Fruit fly (Drosophila melanogaster) whole organism, embryonic: Measurements from ENCODE around the gene CG32647.
A peak's percentile ranks its signal among the peaks of the same experiment; 100 is the strongest.

Source experiments
- Adf1 ChIP-seq: fragments of 200-800 bp; sonication (Bioruptor generic); IDR thresholded peaks from 2 replicates; pipeline ENCODE4 v1.3.6; 2022; ENCODE audit warnings: missing biosample characterization, missing genetic modification characterization
- Atf3 ChIP-seq: fragments of 200-800 bp; sonication (Bioruptor generic); optimal IDR thresholded peaks from 3 replicates; lab custom pipeline; 2016; ENCODE audit warnings: missing biosample characterization, missing genetic modification characterization
- CG11695 ChIP-seq: fragments of 200-800 bp; sonication (Bioruptor generic); IDR thresholded peaks from 3 replicates; pipeline ENCODE4 v1.3.6; 2022; ENCODE audit warnings: missing biosample characterization, missing genetic modification characterization
- CG13296 ChIP-seq: fragments of 200-800 bp; sonication (Bioruptor generic); optimal IDR thresholded peaks from 3 replicates; lab custom pipeline; 2018; ENCODE audit warnings: missing biosample characterization, mild to moderate bottlenecking, missing genetic modification characterization
- CG13624 ChIP-seq: fragments of 200-800 bp; sonication (Bioruptor generic); optimal IDR thresholded peaks from 2 replicates; lab custom pipeline; 2016; ENCODE audit warnings: missing biosample characterization, missing genetic modification characterization
- CG15514 ChIP-seq: fragments of 200-800 bp; sonication (Bioruptor generic); optimal IDR thresholded peaks from 3 replicates; lab custom pipeline; 2017; ENCODE audit warnings: missing biosample characterization, missing genetic modification characterization, mild to moderate bottlenecking, moderate library complexity, missing genetic modification reagents
- CG1647 ChIP-seq: fragments of 200-800 bp; sonication (Bioruptor generic); optimal IDR thresholded peaks from 3 replicates; lab custom pipeline; 2016; ENCODE audit warnings: missing biosample characterization, missing genetic modification characterization
- CG17385 ChIP-seq: fragments of 200-800 bp; sonication (Bioruptor generic); optimal IDR thresholded peaks from 3 replicates; lab custom pipeline; 2018; ENCODE audit warnings: missing biosample characterization, mild to moderate bottlenecking, missing genetic modification characterization
- CG1792 ChIP-seq: fragments of 200-800 bp; sonication (Bioruptor generic); optimal IDR thresholded peaks from 2 replicates; lab custom pipeline; 2016; ENCODE audit warnings: missing biosample characterization, missing genetic modification characterization
- CG18262 ChIP-seq: fragments of 200-800 bp; optimal IDR thresholded peaks from 3 replicates; lab custom pipeline; 2019; ENCODE audit warnings: missing biosample characterization, mild to moderate bottlenecking, missing genetic modification characterization, moderate library complexity
- CG18599 ChIP-seq: fragments of 200-800 bp; sonication (Bioruptor generic); optimal IDR thresholded peaks from 3 replicates; lab custom pipeline; 2017; ENCODE audit warnings: missing biosample characterization, missing genetic modification characterization, mild to moderate bottlenecking, moderate library complexity, missing genetic modification reagents
- CG2120 ChIP-seq: fragments of 200-800 bp; sonication (Bioruptor generic); optimal IDR thresholded peaks from 3 replicates; lab custom pipeline; 2016; ENCODE audit warnings: missing biosample characterization, missing genetic modification characterization
- CG3163 ChIP-seq: fragments of 200-800 bp; sonication (Bioruptor generic); optimal IDR thresholded peaks from 3 replicates; lab custom pipeline; 2016; ENCODE audit warnings: missing biosample characterization, missing genetic modification characterization
- CG32767 ChIP-seq: fragments of 200-800 bp; sonication (Bioruptor generic); IDR thresholded peaks from 2 replicates; pipeline ENCODE4 v1.3.6; 2022; ENCODE audit warnings: missing biosample characterization, missing genetic modification characterization
- CG3847 ChIP-seq: fragments of 200-800 bp; sonication (Bioruptor generic); IDR thresholded peaks from 2 replicates; pipeline ENCODE4 v1.3.6; 2022; ENCODE audit warnings: missing biosample characterization, missing genetic modification characterization
- CG42726 ChIP-seq: fragments of 200-800 bp; sonication (Bioruptor generic); IDR thresholded peaks from 2 replicates; pipeline ENCODE4 v1.3.6; 2022; ENCODE audit warnings: missing biosample characterization, missing genetic modification characterization; ENCODE audit not compliant: partially characterized antibody
- CG6175 ChIP-seq: fragments of 200-800 bp; sonication (Bioruptor generic); IDR thresholded peaks from 3 replicates; pipeline ENCODE4 v1.3.6; 2022; ENCODE audit warnings: missing biosample characterization, missing genetic modification characterization
- CG7987 ChIP-seq: fragments of 200-800 bp; sonication (Bioruptor generic); optimal IDR thresholded peaks from 2 replicates; lab custom pipeline; 2018; ENCODE audit warnings: missing biosample characterization, mild to moderate bottlenecking, missing genetic modification characterization, moderate library complexity
- CG9215 ChIP-seq: fragments of 200-800 bp; sonication (Bioruptor generic); IDR thresholded peaks from 2 replicates; pipeline ENCODE4 v1.3.6; 2022; ENCODE audit warnings: missing biosample characterization, missing genetic modification characterization
- CG9876 ChIP-seq: fragments of 200-800 bp; sonication (Bioruptor generic); optimal IDR thresholded peaks from 2 replicates; lab custom pipeline; 2016; ENCODE audit warnings: missing biosample characterization, missing genetic modification characterization
- CTCF ChIP-seq: fragments of 200-800 bp; sonication (Bioruptor generic); optimal IDR thresholded peaks from 2 replicates; lab custom pipeline; 2017; ENCODE audit warnings: missing biosample characterization, mild to moderate bottlenecking, missing genetic modification characterization, moderate library complexity
- Chrac-16 ChIP-seq: fragments of 200-800 bp; sonication (Bioruptor generic); optimal IDR thresholded peaks from 3 replicates; lab custom pipeline; 2016; ENCODE audit warnings: missing biosample characterization, missing genetic modification characterization
- Doc3 ChIP-seq: fragments of 200-800 bp; sonication (Bioruptor generic); IDR thresholded peaks from 3 replicates; pipeline ENCODE4 v1.3.6; 2022; ENCODE audit warnings: missing biosample characterization, missing genetic modification characterization; ENCODE audit not compliant: partially characterized antibody
- Dref ChIP-seq: fragments of 200-800 bp; sonication (Bioruptor generic); IDR thresholded peaks from 2 replicates; pipeline ENCODE4 v1.3.6; 2022; ENCODE audit warnings: missing biosample characterization, missing genetic modification characterization
- Eip74EF ChIP-seq, 2 experiments: fragments of 200-800 bp in 1 of 2; fragments of >200 bp in 1 of 2; sonication (Bioruptor generic) in 1 of 2; optimal IDR thresholded peaks; 2 replicates each; lab custom pipeline; 2017 to 2019; ENCODE audit warnings: missing biosample characterization in 2 of 2, missing genetic modification characterization in 2 of 2, mild to moderate bottlenecking in 1 of 2, moderate library complexity in 1 of 2
- Hr3 ChIP-seq: fragments of 200-800 bp; sonication (Bioruptor generic); optimal IDR thresholded peaks from 3 replicates; lab custom pipeline; 2016; ENCODE audit warnings: missing biosample characterization, missing genetic modification characterization
- MTF-1 ChIP-seq: fragments of 200-800 bp; sonication (Bioruptor generic); optimal IDR thresholded peaks from 2 replicates; lab custom pipeline; 2018; ENCODE audit warnings: missing biosample characterization, mild to moderate bottlenecking, missing genetic modification characterization, borderline replicate concordance
- Myb ChIP-seq: fragments of 200-800 bp; sonication (Bioruptor generic); optimal IDR thresholded peaks from 2 replicates; lab custom pipeline; 2016; ENCODE audit warnings: missing biosample characterization, missing genetic modification characterization
- Sox102F ChIP-seq: fragments of 200-800 bp; sonication (Bioruptor generic); optimal IDR thresholded peaks from 2 replicates; lab custom pipeline; 2018; ENCODE audit warnings: missing biosample characterization, mild to moderate bottlenecking, missing genetic modification characterization, moderate library complexity
- Spps ChIP-seq: fragments of 200-800 bp; sonication (Bioruptor generic); optimal IDR thresholded peaks from 2 replicates; lab custom pipeline; 2018; ENCODE audit warnings: missing biosample characterization, mild to moderate bottlenecking, missing genetic modification characterization
- Usf ChIP-seq: fragments of 200-800 bp; sonication (Bioruptor generic); optimal IDR thresholded peaks from 2 replicates; lab custom pipeline; 2017; ENCODE audit warnings: missing genotype, missing biosample characterization, missing genetic modification characterization
- al ChIP-seq: fragments of 200-800 bp; sonication (Bioruptor generic); IDR thresholded peaks from 2 replicates; pipeline ENCODE4 v1.3.6; 2022; ENCODE audit warnings: missing biosample characterization, missing genetic modification characterization
- ash1 ChIP-seq: fragments of 200-800 bp; sonication (Bioruptor generic); optimal IDR thresholded peaks from 2 replicates; lab custom pipeline; 2018; ENCODE audit warnings: missing biosample characterization, mild to moderate bottlenecking, missing genetic modification characterization
- az2 ChIP-seq: fragments of 200-800 bp; sonication (Bioruptor generic); optimal IDR thresholded peaks from 3 replicates; lab custom pipeline; 2016; ENCODE audit warnings: missing biosample characterization, missing genetic modification characterization
- bsh ChIP-seq, 2 experiments: fragments of 200-800 bp; sonication (Bioruptor generic); optimal IDR thresholded peaks; 2 replicates each; lab custom pipeline; 2017 to 2018; ENCODE audit warnings: mild to moderate bottlenecking in 2 of 2, missing biosample characterization in 2 of 2, missing genetic modification characterization in 2 of 2, moderate library complexity in 1 of 2
- ci ChIP-seq: fragments of 200-800 bp; sonication (Bioruptor generic); IDR thresholded peaks from 3 replicates; pipeline ENCODE4 v1.3.6; 2022; ENCODE audit warnings: missing biosample characterization, missing genetic modification characterization
- crc ChIP-seq: fragments of 200-800 bp; sonication (Bioruptor generic); optimal IDR thresholded peaks from 2 replicates; lab custom pipeline; 2016; ENCODE audit warnings: missing biosample characterization, missing genetic modification characterization
- crol ChIP-seq: fragments of 200-800 bp; sonication (Bioruptor generic); IDR thresholded peaks from 2 replicates; pipeline ENCODE4 v1.3.6; 2022; ENCODE audit warnings: missing biosample characterization, missing genetic modification characterization
- ems ChIP-seq: fragments of 200-800 bp; sonication (Bioruptor generic); optimal IDR thresholded peaks from 3 replicates; lab custom pipeline; 2016; ENCODE audit warnings: missing biosample characterization, missing genetic modification characterization
- fd3F ChIP-seq: fragments of 200-800 bp; sonication (Bioruptor generic); optimal IDR thresholded peaks from 2 replicates; lab custom pipeline; 2018; ENCODE audit warnings: missing biosample characterization, mild to moderate bottlenecking, missing genetic modification characterization, moderate library complexity
- ftz-f1 ChIP-seq: fragments of 200-800 bp; sonication (Bioruptor generic); optimal IDR thresholded peaks from 2 replicates; lab custom pipeline; 2016; ENCODE audit warnings: missing biosample characterization, missing genetic modification characterization
- gfzf ChIP-seq: fragments of 200-800 bp; sonication (Bioruptor generic); optimal IDR thresholded peaks from 2 replicates; lab custom pipeline; 2016; ENCODE audit warnings: missing biosample characterization, mild to moderate bottlenecking, missing genetic modification characterization, moderate library complexity
- inv ChIP-seq: fragments of 200-800 bp; sonication (Bioruptor generic); IDR thresholded peaks from 2 replicates; pipeline ENCODE4 v1.3.6; 2022; ENCODE audit warnings: missing biosample characterization, missing genetic modification characterization; ENCODE audit not compliant: partially characterized antibody
- luna ChIP-seq: fragments of 200-800 bp; sonication (Bioruptor generic); optimal IDR thresholded peaks from 2 replicates; lab custom pipeline; 2016; ENCODE audit warnings: missing biosample characterization, missing genetic modification characterization
- maf-S ChIP-seq: fragments of 200-800 bp; sonication (Bioruptor generic); optimal IDR thresholded peaks from 2 replicates; lab custom pipeline; 2016; ENCODE audit warnings: missing biosample characterization, missing genetic modification characterization
- mld ChIP-seq: fragments of 200-800 bp; sonication (Bioruptor generic); IDR thresholded peaks from 3 replicates; pipeline ENCODE4 v1.3.6; 2022; ENCODE audit warnings: missing biosample characterization, missing genetic modification characterization; ENCODE audit not compliant: partially characterized antibody
- nom ChIP-seq: fragments of 200-800 bp; sonication (Bioruptor generic); optimal IDR thresholded peaks from 2 replicates; lab custom pipeline; 2017; ENCODE audit warnings: missing biosample characterization, missing genetic modification characterization, mild to moderate bottlenecking, moderate library complexity, missing genetic modification reagents
- sqz ChIP-seq: fragments of 200-800 bp; sonication (Bioruptor generic); optimal IDR thresholded peaks from 3 replicates; lab custom pipeline; 2018; ENCODE audit warnings: missing biosample characterization, mild to moderate bottlenecking, missing genetic modification characterization
- vfl ChIP-seq: fragments of 200-800 bp; sonication (Bioruptor generic); optimal IDR thresholded peaks from 2 replicates; lab custom pipeline; 2016; ENCODE audit warnings: missing biosample characterization, missing genetic modification characterization
- vvl ChIP-seq: fragments of 200-800 bp; sonication (Bioruptor generic); IDR thresholded peaks from 2 replicates; pipeline ENCODE4 v1.3.6; 2022; ENCODE audit warnings: missing biosample characterization, missing genetic modification characterization

CG32647 gene

dm6 chrX:12757075-12757474, 27.7 kb downstream of the CG32647 start:
- no peak for TF ChIP-seq CG1647
- TF ChIP-seq CTCF (GFP tag; lab: Kevin White, UChicago): peak; percentile 20
- peak; percentile 29 for TF ChIP-seq sqz (GFP tag; lab: Kevin White, UChicago)
- TF ChIP-seq nom (GFP tag; lab: Kevin White, UChicago): peak; percentile 44
- TF ChIP-seq Myb: peak; percentile 24

dm6 chrX:12756374-12756721, 28.4 kb downstream of the CG32647 start:
- TF ChIP-seq MTF-1 (GFP tag; lab: Kevin White, UChicago): no peak
- TF ChIP-seq CG15514 (GFP tag; lab: Kevin White, UChicago): no peak
- 0 out of 2 replicates have a peak, but pooled peaks have one; percentile 34 for TF ChIP-seq CG42726
- TF ChIP-seq CG2120 (GFP tag; lab: Kevin White, UChicago): no peak
- TF ChIP-seq CG9215 (GFP tag; lab: Robert Waterston, UW): no peak
- peak; percentile 48 for TF ChIP-seq nom (GFP tag; lab: Kevin White, UChicago)
- TF ChIP-seq vvl (GFP tag; lab: Robert Waterston, UW): peak; percentile 78
- TF ChIP-seq CG13296 (GFP tag; lab: Kevin White, UChicago): no peak
- TF ChIP-seq inv: peak; percentile 24; the same call in 1 of the 2 replicates
- no peak for TF ChIP-seq CG11695
- no peak for TF ChIP-seq CG3847
- no peak for TF ChIP-seq ash1 (GFP tag; lab: Kevin White, UChicago)
- TF ChIP-seq al: no peak
- no peak for TF ChIP-seq gfzf (GFP tag; lab: Kevin White, UChicago)
- no peak for TF ChIP-seq Atf3 (GFP tag; lab: Kevin White, UChicago)
- no peak for TF ChIP-seq Usf (GFP tag; lab: Kevin White, UChicago)
- no peak for TF ChIP-seq CG9876 (GFP tag; lab: Kevin White, UChicago)
- TF ChIP-seq Dref (GFP tag; lab: Robert Waterston, UW): no peak
- TF ChIP-seq CG1792: no peak
- peak; percentile 77 for TF ChIP-seq Adf1 (GFP tag; lab: Robert Waterston, UW)
- peak; percentile 99 for TF ChIP-seq crol (GFP tag; lab: Robert Waterston, UW)
- no peak for TF ChIP-seq Doc3 (GFP tag; lab: Robert Waterston, UW)
- peak in 1 of 2 experiments; percentile 17 for TF ChIP-seq Eip74EF (GFP tag; optimal IDR thresholded peaks at IDR 0.05; lab: Kevin White, UChicago)
- no peak for TF ChIP-seq CG18262 (tag; lab: Kevin White, UChicago)
- no peak for TF ChIP-seq CG32767 (GFP tag; lab: Robert Waterston, UW)
- TF ChIP-seq CG17385 (GFP tag; lab: Kevin White, UChicago): no peak
- TF ChIP-seq crc (GFP tag; lab: Kevin White, UChicago): no peak
- TF ChIP-seq ems (GFP tag; lab: Kevin White, UChicago): no peak
- TF ChIP-seq Chrac-16 (GFP tag; lab: Kevin White, UChicago): no peak
- peak; percentile 27 for TF ChIP-seq CG7987 (GFP tag; lab: Kevin White, UChicago)
- no peak for TF ChIP-seq vfl
- no peak for TF ChIP-seq mld (GFP tag; lab: Robert Waterston, UW)
- TF ChIP-seq CG6175: peak; percentile 91; the same call in 2 of the 3 replicates
- peak; percentile 57; the same call in 2 of the 3 replicates for TF ChIP-seq ci
- no peak for TF ChIP-seq maf-S (GFP tag; lab: Kevin White, UChicago)
- peak; percentile 99 for TF ChIP-seq ftz-f1 (GFP tag; lab: Kevin White, UChicago)
- no peak for TF ChIP-seq Spps
- no peak for TF ChIP-seq luna (GFP tag; lab: Kevin White, UChicago)
- no peak for TF ChIP-seq Hr3 (GFP tag; lab: Kevin White, UChicago)
- TF ChIP-seq az2 (GFP tag; lab: Kevin White, UChicago): no peak
- no peak for TF ChIP-seq Myb
- TF ChIP-seq CG13624 (GFP tag; lab: Kevin White, UChicago): no peak
- TF ChIP-seq Sox102F (GFP tag; lab: Kevin White, UChicago): no peak
- TF ChIP-seq bsh (GFP tag; optimal IDR thresholded peaks at IDR 0.05; lab: Kevin White, UChicago): no peak
- TF ChIP-seq CG3163 (GFP tag; lab: Kevin White, UChicago): no peak
- TF ChIP-seq CG18599 (GFP tag; lab: Kevin White, UChicago): no peak
- no peak for TF ChIP-seq fd3F (GFP tag; lab: Kevin White, UChicago)
